Worm (Caenorhabditis elegans): Measurements from ENCODE around the gene F41G3.19.

F41G3.19 gene

ce11 chrII:6741428-6741827 is 10.5 kb downstream of the F41G3.19 start, which contains the start of gene exos-8:
exos-8 (plus strand) TSS chrII:6741691.
- TF ChIP-seq aly-2 (tag; optimal IDR thresholded peaks at IDR 0.05): no peak
- no peak for TF ChIP-seq egl-27 (tag; optimal IDR thresholded peaks at IDR 0.05)
- TF ChIP-seq elt-2 (tag; optimal IDR thresholded peaks at IDR 0.05): peak; percentile 37
- no peak for TF ChIP-seq nhr-28 (tag; optimal IDR thresholded peaks at IDR 0.05)
- no peak for TF ChIP-seq sea-2 (GFP tag; optimal IDR thresholded peaks at IDR 0.05)
- peak; percentile 54 for TF ChIP-seq nhr-43 (tag; optimal IDR thresholded peaks at IDR 0.05; ENCODE audit: poor library complexity, severe bottlenecking)
- TF ChIP-seq ztf-11 (tag; optimal IDR thresholded peaks at IDR 0.05): no peak
- TF ChIP-seq egl-5 (tag; optimal IDR thresholded peaks at IDR 0.05): peak; percentile 61
- no peak for TF ChIP-seq ceh-28 (tag; optimal IDR thresholded peaks at IDR 0.05)
- no peak for TF ChIP-seq ztf-4 (tag; optimal IDR thresholded peaks at IDR 0.05)
- peak; percentile 50 for TF ChIP-seq nhr-23 (tag; optimal IDR thresholded peaks at IDR 0.05)
- TF ChIP-seq jun-1 (tag; optimal IDR thresholded peaks at IDR 0.05): no peak
- TF ChIP-seq tbx-2 (tag; optimal IDR thresholded peaks at IDR 0.05): no peak
- TF ChIP-seq ceh-82 (tag; optimal IDR thresholded peaks at IDR 0.05): no peak
- no peak for TF ChIP-seq skn-1 (tag; optimal IDR thresholded peaks at IDR 0.05)
- TF ChIP-seq pqm-1 (tag; optimal IDR thresholded peaks at IDR 0.05): peak; percentile 49
- no peak for TF ChIP-seq snpc-4 (tag; optimal IDR thresholded peaks at IDR 0.05)
- no peak for TF ChIP-seq ceh-16 (tag; optimal IDR thresholded peaks at IDR 0.05)
- no peak for TF ChIP-seq ama-1 (optimal IDR thresholded peaks at IDR 0.05)
- no peak for TF ChIP-seq nhr-11 (tag; optimal IDR thresholded peaks at IDR 0.05)
- TF ChIP-seq fos-1 (tag; optimal IDR thresholded peaks at IDR 0.05): no peak
- no peak for TF ChIP-seq lin-39 (tag; optimal IDR thresholded peaks at IDR 0.05)
- peak; percentile 80 for TF ChIP-seq pha-4 (tag; optimal IDR thresholded peaks at IDR 0.05)
- no peak for TF ChIP-seq fkh-10 (GFP tag; optimal IDR thresholded peaks at IDR 0.05)
- peak; percentile 65 for TF ChIP-seq nfya-1 (tag; optimal IDR thresholded peaks at IDR 0.05; ENCODE audit: insufficient read depth)
- no peak for TF ChIP-seq nhr-77 (tag; optimal IDR thresholded peaks at IDR 0.05)
- TF ChIP-seq lin-15B (tag; optimal IDR thresholded peaks at IDR 0.05): peak; percentile 83
- no peak for TF ChIP-seq ZK546.5 (tag; optimal IDR thresholded peaks at IDR 0.05)
- TF ChIP-seq nhr-12 (tag; optimal IDR thresholded peaks at IDR 0.05): no peak
- TF ChIP-seq lsy-12 (tag; optimal IDR thresholded peaks at IDR 0.05): no peak
- TF ChIP-seq mdl-1 (tag; optimal IDR thresholded peaks at IDR 0.05): no peak
- TF ChIP-seq nhr-76 (tag; optimal IDR thresholded peaks at IDR 0.05): no peak
- TF ChIP-seq mml-1 (tag; optimal IDR thresholded peaks at IDR 0.05): no peak
- TF ChIP-seq fkh-2 (tag; optimal IDR thresholded peaks at IDR 0.05): no peak
- no peak for TF ChIP-seq eor-1 (tag; optimal IDR thresholded peaks at IDR 0.05)
- no peak for TF ChIP-seq zag-1 (tag; optimal IDR thresholded peaks at IDR 0.05)
- TF ChIP-seq unc-62 (GFP tag; optimal IDR thresholded peaks at IDR 0.05): no peak
- TF ChIP-seq nhr-25 (tag; optimal IDR thresholded peaks at IDR 0.05): peak; percentile 40
- TF ChIP-seq R02D3.7 (tag; optimal IDR thresholded peaks at IDR 0.05): peak; percentile 12
- TF ChIP-seq elt-3 (tag; optimal IDR thresholded peaks at IDR 0.05): no peak
- TF ChIP-seq nhr-67 (tag; optimal IDR thresholded peaks at IDR 0.05): no peak
- TF ChIP-seq hmg-11 (tag; optimal IDR thresholded peaks at IDR 0.05): no peak

ce11 chrII:6736604-6737003 is 15.3 kb downstream of the F41G3.19 start, which contains the start of gene T14B4.1:
T14B4.1 (plus strand) TSS chrII:6736904.
- TF ChIP-seq zag-1 (tag; optimal IDR thresholded peaks at IDR 0.05): no peak
- TF ChIP-seq ceh-9 (tag; optimal IDR thresholded peaks at IDR 0.05): no peak
- no peak for TF ChIP-seq nhr-25 (tag; optimal IDR thresholded peaks at IDR 0.05)
- no peak for TF ChIP-seq ztf-4 (tag; optimal IDR thresholded peaks at IDR 0.05)
- no peak for TF ChIP-seq snpc-4 (tag; optimal IDR thresholded peaks at IDR 0.05)
- TF ChIP-seq R02D3.7 (tag; optimal IDR thresholded peaks at IDR 0.05): no peak
- TF ChIP-seq mdl-1 (tag; optimal IDR thresholded peaks at IDR 0.05): no peak
- TF ChIP-seq elt-2 (tag; optimal IDR thresholded peaks at IDR 0.05): no peak
- TF ChIP-seq fkh-10 (GFP tag; optimal IDR thresholded peaks at IDR 0.05): no peak
- TF ChIP-seq elt-1 (tag; optimal IDR thresholded peaks at IDR 0.05): no peak
- TF ChIP-seq nfya-1 (tag; optimal IDR thresholded peaks at IDR 0.05; ENCODE audit: insufficient read depth): no peak
- TF ChIP-seq fos-1 (tag; optimal IDR thresholded peaks at IDR 0.05): no peak
- TF ChIP-seq nhr-43 (tag; optimal IDR thresholded peaks at IDR 0.05; ENCODE audit: poor library complexity, severe bottlenecking): no peak
- TF ChIP-seq nhr-67 (tag; optimal IDR thresholded peaks at IDR 0.05): no peak
- no peak for TF ChIP-seq ceh-82 (tag; optimal IDR thresholded peaks at IDR 0.05)
- TF ChIP-seq egl-27 (tag; optimal IDR thresholded peaks at IDR 0.05): no peak
